Comparison of ENCODE assay signal across 2 fruit fly cellular contexts in the genomic region with DNA sequence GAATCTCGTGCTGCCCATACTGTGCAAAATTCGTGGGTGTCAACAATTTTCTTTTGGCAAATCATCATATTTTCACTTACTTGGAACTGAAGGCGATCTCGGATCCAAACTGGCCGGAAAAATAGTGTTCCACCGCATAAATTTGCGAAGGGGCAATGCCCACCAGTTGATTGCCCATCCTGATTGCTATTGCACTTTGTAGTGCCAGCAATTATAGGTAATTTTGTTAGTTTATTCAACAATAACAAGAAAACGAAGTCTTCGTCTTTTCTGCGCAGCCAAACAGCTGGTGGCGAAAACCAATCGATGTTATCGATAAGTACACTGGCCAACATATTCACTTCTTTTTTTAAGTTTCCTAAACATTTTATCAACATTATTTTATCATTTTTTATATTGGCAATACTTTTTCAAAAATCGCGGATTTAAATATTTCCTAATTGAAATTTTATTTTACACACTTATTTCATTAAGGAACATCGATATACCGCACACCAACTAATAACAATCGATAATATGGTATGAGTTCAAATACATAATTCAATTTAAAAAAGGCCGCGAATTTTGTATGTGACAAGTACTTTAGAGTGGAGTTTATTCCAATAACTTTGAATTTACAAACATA.
TF ChIP-seq lines count a peak whose summit lies in the region.

A gene (minus strand): TSS at position 294 of the 625 bp plus-strand sequence.

TF ChIP-seq in whole organism, embryonic, 481 proteins besides CTCF, POLR2A, EP300 and RAD21 (continued from another document and continues in another):
- TF ChIP-seq sna (GFP tag; IDR thresholded peaks at IDR 0.05; lab: Robert Waterston, UW; ENCODE audit: partially characterized antibody) (peak; percentile 94), Lim3 (GFP tag; IDR thresholded peaks at IDR 0.05; lab: Robert Waterston, UW) (no peak), Six4 (GFP tag; optimal IDR thresholded peaks at IDR 0.05; lab: Kevin White, UChicago) (peak; percentile 69), ssp (GFP tag; IDR thresholded peaks at IDR 0.05; lab: Robert Waterston, UW) (no peak), Hr78 (GFP tag; optimal IDR thresholded peaks at IDR 0.05; lab: Kevin White, UChicago) (peak in 1 of 2 experiments; percentile 49), CG7357 (GFP tag; IDR thresholded peaks at IDR 0.05; lab: Robert Waterston, UW) (0 out of 3 replicates have a peak, but pooled peaks have one; percentile 18), CG2116 (GFP tag; optimal IDR thresholded peaks at IDR 0.05; lab: Kevin White, UChicago) (peak; percentile 94), trem (tag; optimal IDR thresholded peaks at IDR 0.05; lab: Kevin White, UChicago) (peak; percentile 92), tio (GFP tag; optimal IDR thresholded peaks at IDR 0.05; lab: Kevin White, UChicago) (no peak), ato (GFP tag; IDR thresholded peaks at IDR 0.05; lab: Robert Waterston, UW; ENCODE audit: partially characterized antibody) (no peak; the same call in 1 of the 2 replicates), so (GFP tag; IDR thresholded peaks at IDR 0.05; lab: Robert Waterston, UW) (peak; percentile 76; the same call in 2 of the 3 replicates), NFAT (GFP tag; IDR thresholded peaks at IDR 0.05; lab: Robert Waterston, UW) (peak; percentile 44; the same call in 1 of the 2 replicates), CG4707 (GFP tag; optimal IDR thresholded peaks at IDR 0.05; lab: Kevin White, UChicago) (no peak), CG15269 (tag; optimal IDR thresholded peaks at IDR 0.05; lab: Kevin White, UChicago) (peak; percentile 83), CG3163 (GFP tag; optimal IDR thresholded peaks at IDR 0.05; lab: Kevin White, UChicago) (no peak), CG1832 (GFP tag; optimal IDR thresholded peaks at IDR 0.05; lab: Kevin White, UChicago) (no peak), twi (tag; optimal IDR thresholded peaks at IDR 0.05; lab: Kevin White, UChicago) (peak; percentile 64), H2.0 (GFP tag; IDR thresholded peaks at IDR 0.05; lab: Robert Waterston, UW) (peak; percentile 48), bbx (GFP tag; IDR thresholded peaks at IDR 0.05; lab: Robert Waterston, UW; ENCODE audit: partially characterized antibody) (peak; percentile 73), CG2202 (tag; optimal IDR thresholded peaks at IDR 0.05; lab: Kevin White, UChicago) (peak; percentile 35), btn (GFP tag; optimal IDR thresholded peaks at IDR 0.05; lab: Kevin White, UChicago) (no peak), crp (GFP tag; optimal IDR thresholded peaks at IDR 0.05; lab: Kevin White, UChicago) (peak; percentile 43 to 90), pnt (GFP tag; optimal IDR thresholded peaks at IDR 0.05; lab: Kevin White, UChicago) (peak; percentile 33), ap (GFP tag; IDR thresholded peaks at IDR 0.05; lab: Robert Waterston, UW) (no peak), CrebB (tag; optimal IDR thresholded peaks at IDR 0.05; lab: Kevin White, UChicago) (peak; percentile 69), gro (GFP tag; optimal IDR thresholded peaks at IDR 0.05; lab: Kevin White, UChicago) (peak; percentile 45), rib (GFP tag; IDR thresholded peaks at IDR 0.05; lab: Robert Waterston, UW) (no peak), CG13296 (GFP tag; optimal IDR thresholded peaks at IDR 0.05; lab: Kevin White, UChicago) (peak; percentile 81), CG5180 (GFP tag; optimal IDR thresholded peaks at IDR 0.05; lab: Kevin White, UChicago) (peak; percentile 61), Asciz (GFP tag; optimal IDR thresholded peaks at IDR 0.05; lab: Kevin White, UChicago) (peak; percentile 57), HLH4C (GFP tag; IDR thresholded peaks at IDR 0.05; lab: Robert Waterston, UW; ENCODE audit: partially characterized antibody) (peak; percentile 96), dimm (GFP tag; IDR thresholded peaks at IDR 0.05; lab: Robert Waterston, UW) (no peak), onecut (GFP tag; IDR thresholded peaks at IDR 0.05; lab: Robert Waterston, UW) (peak; percentile 63), tup (GFP tag; optimal IDR thresholded peaks at IDR 0.05; lab: Kevin White, UChicago) (no peak), ase (GFP tag; IDR thresholded peaks at IDR 0.05; lab: Robert Waterston, UW) (peak; percentile 52; the same call in 1 of the 3 replicates), CG8290 (GFP tag; optimal IDR thresholded peaks at IDR 0.05; lab: Kevin White, UChicago) (peak; percentile 59), CG8290 (tag; optimal IDR thresholded peaks at IDR 0.05; lab: Kevin White, UChicago) (no peak), luna (GFP tag; optimal IDR thresholded peaks at IDR 0.05; lab: Kevin White, UChicago) (peak; percentile 24), ERR (GFP tag; optimal IDR thresholded peaks at IDR 0.05; lab: Kevin White, UChicago) (no peak), Oaz (GFP tag; IDR thresholded peaks at IDR 0.05; lab: Robert Waterston, UW) (no peak), lbe (GFP tag; optimal IDR thresholded peaks at IDR 0.05; lab: Kevin White, UChicago) (peak; percentile 61), Hmr (GFP tag; optimal IDR thresholded peaks at IDR 0.05; lab: Kevin White, UChicago) (peak; percentile 73), Elba2 (GFP tag; optimal IDR thresholded peaks at IDR 0.05; lab: Kevin White, UChicago) (no peak), jumu (GFP tag; optimal IDR thresholded peaks at IDR 0.05; lab: Kevin White, UChicago) (peak; percentile 33), CG32532 (GFP tag; IDR thresholded peaks at IDR 0.05; lab: Robert Waterston, UW) (peak; percentile 80), CG11695 (GFP tag; IDR thresholded peaks at IDR 0.05; lab: Robert Waterston, UW) (peak; percentile 70), ro (GFP tag; IDR thresholded peaks at IDR 0.05; lab: Robert Waterston, UW) (no peak), Hr39 (optimal IDR thresholded peaks at IDR 0.05; lab: Kevin White, UChicago) (no peak), shn (GFP tag; optimal IDR thresholded peaks at IDR 0.05; lab: Kevin White, UChicago) (peak; percentile 1), CG16813 (GFP tag; IDR thresholded peaks at IDR 0.05; lab: Robert Waterston, UW; ENCODE audit: partially characterized antibody) (peak; percentile 82), CG17328 (GFP tag; IDR thresholded peaks at IDR 0.05; lab: Robert Waterston, UW) (peak; percentile 80), CG9609 (GFP tag; optimal IDR thresholded peaks at IDR 0.05; lab: Kevin White, UChicago) (peak; percentile 50), Vsx1 (GFP tag; optimal IDR thresholded peaks at IDR 0.05; lab: Kevin White, UChicago) (peak; percentile 24), schlank (tag; optimal IDR thresholded peaks at IDR 0.05; lab: Kevin White, UChicago) (no peak), insv (GFP tag; optimal IDR thresholded peaks at IDR 0.05; lab: Kevin White, UChicago) (no peak), ftz-f1 (GFP tag; optimal IDR thresholded peaks at IDR 0.05; lab: Kevin White, UChicago) (no peak), vfl (GFP tag; optimal IDR thresholded peaks at IDR 0.05; lab: Kevin White, UChicago) (no peak), Hr3 (GFP tag; optimal IDR thresholded peaks at IDR 0.05; lab: Kevin White, UChicago) (peak; percentile 64), sima (GFP tag; optimal IDR thresholded peaks at IDR 0.05; lab: Kevin White, UChicago) (peak; percentile 18), nerfin-1 (tag; optimal IDR thresholded peaks at IDR 0.05; lab: Kevin White, UChicago) (peak; percentile 74), Rx (GFP tag; IDR thresholded peaks at IDR 0.05; lab: Robert Waterston, UW) (peak; percentile 40; the same call in 1 of the 2 replicates)

TF ChIP-seq in whole organism, prepupa, 60 proteins besides CTCF, POLR2A, EP300 and RAD21 (continued from another document):
- TF ChIP-seq Sox15 (GFP tag; optimal IDR thresholded peaks at IDR 0.05; lab: Kevin White, UChicago) (peak; percentile 5), salr (GFP tag; optimal IDR thresholded peaks at IDR 0.05; lab: Kevin White, UChicago) (peak in 1 of 2 experiments; percentile 23), Eip78C (GFP tag; lab: Kevin White, UChicago) (peak; percentile 89), CG4318 (GFP tag; optimal IDR thresholded peaks at IDR 0.05; lab: Kevin White, UChicago) (no peak), CG6792 (GFP tag; optimal IDR thresholded peaks at IDR 0.05; lab: Kevin White, UChicago) (peak; percentile 43), CG3919 (GFP tag; optimal IDR thresholded peaks at IDR 0.05; lab: Kevin White, UChicago) (peak; percentile 62), CG15336 (GFP tag; IDR thresholded peaks at IDR 0.05; lab: Robert Waterston, UW) (0 out of 2 replicates have a peak, but pooled peaks have one; percentile 43), OdsH (GFP tag; optimal IDR thresholded peaks at IDR 0.05; lab: Kevin White, UChicago) (peak; percentile 61), CG8319 (GFP tag; optimal IDR thresholded peaks at IDR 0.05; lab: Kevin White, UChicago) (no peak), CG16779 (tag; optimal IDR thresholded peaks at IDR 0.05; lab: Kevin White, UChicago) (no peak), svp (GFP tag; lab: Kevin White, UChicago) (peak; percentile 91), fd85E (GFP tag; optimal IDR thresholded peaks at IDR 0.05; lab: Kevin White, UChicago) (no peak)
